Fruit fly (Drosophila melanogaster): Measurements from ENCODE around the gene Flo2.

The Flo2 gene

DNA sequence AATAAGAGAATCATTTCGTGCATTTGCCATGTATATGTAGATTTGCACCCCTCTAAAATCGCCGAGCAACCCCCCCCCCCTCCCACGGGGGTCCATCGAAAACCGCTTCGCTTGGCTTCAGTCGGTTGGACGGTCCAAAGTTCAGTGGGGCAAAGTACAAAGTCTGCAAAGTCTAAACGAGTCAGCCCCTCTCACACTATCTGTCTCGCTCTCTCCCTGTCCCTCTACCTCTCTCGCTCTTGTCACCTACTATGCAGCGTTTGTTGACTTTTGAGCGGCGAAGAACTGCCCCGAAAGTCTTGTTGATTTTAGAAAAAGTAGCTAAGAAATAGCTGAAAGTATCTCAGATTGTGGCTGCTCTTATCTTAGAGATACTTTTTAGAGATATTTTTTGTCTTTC is 108.2 kb downstream of the Flo2 start (continued):
- TF ChIP-seq ewg (GFP tag; optimal IDR thresholded peaks at IDR 0.05) (no peak), dimm (GFP tag; IDR thresholded peaks at IDR 0.05) (no peak), CG3838 (GFP tag; optimal IDR thresholded peaks at IDR 0.05) (no peak), z (GFP tag; IDR thresholded peaks at IDR 0.05) (peak; percentile 66; the same call in 1 of the 3 replicates), trem (tag; optimal IDR thresholded peaks at IDR 0.05) (no peak), so (GFP tag; IDR thresholded peaks at IDR 0.05) (peak; percentile 78; the same call in 2 of the 3 replicates), CG13296 (GFP tag; optimal IDR thresholded peaks at IDR 0.05) (peak; percentile 87), eyg (GFP tag; optimal IDR thresholded peaks at IDR 0.05) (no peak), CG42726 (GFP tag; IDR thresholded peaks at IDR 0.05; ENCODE audit: partially characterized antibody) (no peak), Dad (GFP tag; optimal IDR thresholded peaks at IDR 0.05) (no peak), CG15479 (GFP tag; optimal IDR thresholded peaks at IDR 0.05) (no peak), CG2875 (GFP tag; optimal IDR thresholded peaks at IDR 0.05) (peak; percentile 21), fd64A (GFP tag; optimal IDR thresholded peaks at IDR 0.05) (peak; percentile 24), schlank (tag; optimal IDR thresholded peaks at IDR 0.05) (peak; percentile 75), CG3281 (GFP tag; optimal IDR thresholded peaks at IDR 0.05) (peak; percentile 67), Abd-B (GFP tag; optimal IDR thresholded peaks at IDR 0.05) (no peak), nmo (GFP tag; optimal IDR thresholded peaks at IDR 0.05) (no peak), lilli (GFP tag; optimal IDR thresholded peaks at IDR 0.05) (peak; percentile 2), jigr1 (GFP tag; IDR thresholded peaks at IDR 0.05) (no peak), CG34422 (GFP tag; IDR thresholded peaks at IDR 0.05) (no peak), gt (GFP tag; IDR thresholded peaks at IDR 0.05) (no peak), ATbp (GFP tag; optimal IDR thresholded peaks at IDR 0.05) (peak; percentile 45), C15 (GFP tag; IDR thresholded peaks at IDR 0.05) (peak; percentile 46; the same call in 1 of the 3 replicates), Optix (GFP tag; IDR thresholded peaks at IDR 0.05) (no peak), CG7372 (GFP tag; IDR thresholded peaks at IDR 0.05) (no peak), chm (GFP tag; IDR thresholded peaks at IDR 0.05) (peak; percentile 73), CG16815 (GFP tag; optimal IDR thresholded peaks at IDR 0.05) (no peak), gce (GFP tag; IDR thresholded peaks at IDR 0.05) (peak; percentile 65; the same call in 1 of the 3 replicates), lmd (GFP tag; IDR thresholded peaks at IDR 0.05) (no peak), inv (GFP tag; IDR thresholded peaks at IDR 0.05; ENCODE audit: partially characterized antibody) (no peak), D (optimal IDR thresholded peaks at IDR 0.05) (no peak), D (GFP tag; optimal IDR thresholded peaks at IDR 0.05) (no peak)

DNA sequence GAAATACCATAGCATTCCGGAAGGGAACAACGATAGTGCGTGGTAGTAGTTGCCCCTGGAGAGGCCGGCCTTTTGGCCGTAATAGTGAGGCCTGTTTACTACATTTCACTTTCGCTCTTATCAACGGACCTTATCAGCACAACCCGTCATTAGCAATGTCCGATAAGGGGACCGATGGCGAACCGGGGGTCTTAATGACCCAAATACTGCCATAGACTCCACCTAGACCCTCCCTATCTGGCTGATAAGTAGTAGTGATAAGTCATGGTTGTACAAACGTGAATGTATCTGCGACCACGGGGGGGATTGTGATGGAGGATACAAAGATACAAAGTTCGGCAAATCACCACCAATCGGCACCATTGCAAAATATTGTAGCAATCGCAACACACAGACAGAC is 110.1 kb downstream of the Flo2 start:
- TF ChIP-seq insv (GFP tag; optimal IDR thresholded peaks at IDR 0.05), result no peak
- no peak for TF ChIP-seq CG11247 (GFP tag; IDR thresholded peaks at IDR 0.05)
- TF ChIP-seq Oli (tag; optimal IDR thresholded peaks at IDR 0.05), result no peak
- TF ChIP-seq mirr (GFP tag; optimal IDR thresholded peaks at IDR 0.05), result peak; percentile 70
- TF ChIP-seq CG12769 (tag; optimal IDR thresholded peaks at IDR 0.05), result peak; percentile 71
- TF ChIP-seq Lpt (GFP tag; optimal IDR thresholded peaks at IDR 0.05), result no peak
- no peak for TF ChIP-seq CG31441 (GFP tag; IDR thresholded peaks at IDR 0.05)
- peak; percentile 89 for TF ChIP-seq exex (tag; optimal IDR thresholded peaks at IDR 0.05)
- TF ChIP-seq Six4 (GFP tag; optimal IDR thresholded peaks at IDR 0.05), result no peak
- no peak for TF ChIP-seq Sox102F (GFP tag; optimal IDR thresholded peaks at IDR 0.05)
- TF ChIP-seq br (optimal IDR thresholded peaks at IDR 0.05), result no peak
- peak; percentile 49 for TF ChIP-seq CG15479 (GFP tag; optimal IDR thresholded peaks at IDR 0.05)
- TF ChIP-seq sug (tag; optimal IDR thresholded peaks at IDR 0.05), result peak; percentile 99
- TF ChIP-seq CoRest (tag; optimal IDR thresholded peaks at IDR 0.05), result no peak
- TF ChIP-seq Hmr (GFP tag; optimal IDR thresholded peaks at IDR 0.05), result no peak
- TF ChIP-seq ab (GFP tag; optimal IDR thresholded peaks at IDR 0.05), result no peak
- TF ChIP-seq crol (GFP tag; IDR thresholded peaks at IDR 0.05), result peak; percentile 33; the same call in 1 of the 2 replicates
- TF ChIP-seq CG10147 (GFP tag; optimal IDR thresholded peaks at IDR 0.05), result no peak
- TF ChIP-seq z (GFP tag; IDR thresholded peaks at IDR 0.05), result no peak
- TF ChIP-seq cwo (GFP tag; optimal IDR thresholded peaks at IDR 0.05), result peak; percentile 52
- TF ChIP-seq nom (GFP tag; optimal IDR thresholded peaks at IDR 0.05), result peak; percentile 3
- no peak for TF ChIP-seq D19B (GFP tag; optimal IDR thresholded peaks at IDR 0.05)
- no peak for TF ChIP-seq MBD-R2 (GFP tag; IDR thresholded peaks at IDR 0.05)
- no peak for TF ChIP-seq nmo (GFP tag; optimal IDR thresholded peaks at IDR 0.05)
